Fruit fly (Drosophila melanogaster): ENCODE results near the gene CG3036.
A peak's percentile ranks its signal among the peaks of the same experiment; 100 is the strongest.

Gene CG3036

dm6 chr2L:4883023-4883392 is 8.9 kb upstream of the CG3036 start, which contains the start of the genes Cf2 and CG3008:
TSS of gene Cf2 (minus strand) at chr2L:4883107.
TSS of gene CG3008 (plus strand) at chr2L:4883298.
- TF ChIP-seq tj (GFP tag; optimal IDR thresholded peaks at IDR 0.05) (peak; percentile 15), CG33017 (tag; optimal IDR thresholded peaks at IDR 0.05) (no peak), CG1620 (GFP tag; optimal IDR thresholded peaks at IDR 0.05) (no peak), CG11617 (GFP tag; optimal IDR thresholded peaks at IDR 0.05) (no peak), Mnt (GFP tag; optimal IDR thresholded peaks at IDR 0.05) (peak; percentile 7), Hr96 (GFP tag; optimal IDR thresholded peaks at IDR 0.05) (no peak)

- TF ChIP-seq pad (GFP tag; optimal IDR thresholded peaks at IDR 0.05): no peak
- no peak for TF ChIP-seq toe (GFP tag; optimal IDR thresholded peaks at IDR 0.05)
- no peak for TF ChIP-seq Hr96 (GFP tag; optimal IDR thresholded peaks at IDR 0.05)
- no peak for TF ChIP-seq tj (GFP tag; optimal IDR thresholded peaks at IDR 0.05)
- no peak for TF ChIP-seq bab1 (GFP tag; optimal IDR thresholded peaks at IDR 0.05)
- TF ChIP-seq Clk (GFP tag; optimal IDR thresholded peaks at IDR 0.05): no peak
- no peak for TF ChIP-seq CG7101 (tag; optimal IDR thresholded peaks at IDR 0.05)
- no peak for TF ChIP-seq CG14711 (tag; optimal IDR thresholded peaks at IDR 0.05)
- TF ChIP-seq ovo (GFP tag; optimal IDR thresholded peaks at IDR 0.05): no peak
- TF ChIP-seq CG1620 (GFP tag; optimal IDR thresholded peaks at IDR 0.05): no peak
- TF ChIP-seq kay (GFP tag; ENCODE audit: borderline replicate concordance): no peak
- TF ChIP-seq CG11617 (GFP tag; optimal IDR thresholded peaks at IDR 0.05): no peak
- TF ChIP-seq CG12768 (GFP tag; optimal IDR thresholded peaks at IDR 0.05): no peak
- no peak for TF ChIP-seq CG33017 (tag; optimal IDR thresholded peaks at IDR 0.05)
- no peak for TF ChIP-seq cnc (optimal IDR thresholded peaks at IDR 0.05)
- TF ChIP-seq CG7045 (GFP tag; optimal IDR thresholded peaks at IDR 0.05): no peak
- TF ChIP-seq CG5204 (GFP tag; optimal IDR thresholded peaks at IDR 0.05): no peak
- TF ChIP-seq Crg-1 (GFP tag; optimal IDR thresholded peaks at IDR 0.05): no peak
Observed at dm6 chr2L:4886132-4886531, 5.8 kb upstream of the CG3036 start.

- TF ChIP-seq cnc (optimal IDR thresholded peaks at IDR 0.05) (no peak), Crg-1 (GFP tag; optimal IDR thresholded peaks at IDR 0.05) (no peak), CG14711 (tag; optimal IDR thresholded peaks at IDR 0.05) (no peak), CG7045 (GFP tag; optimal IDR thresholded peaks at IDR 0.05) (no peak), Hr96 (GFP tag; optimal IDR thresholded peaks at IDR 0.05) (no peak), CG12768 (GFP tag; optimal IDR thresholded peaks at IDR 0.05) (no peak), Clk (GFP tag; optimal IDR thresholded peaks at IDR 0.05) (no peak), Mnt (GFP tag; optimal IDR thresholded peaks at IDR 0.05) (no peak), ovo (GFP tag; optimal IDR thresholded peaks at IDR 0.05) (no peak)
Observed at dm6 chr2L:4886645-4887044, 5.3 kb upstream of the CG3036 start.

dm6 chr2L:4887382-4888219 is 4.3 kb upstream of the CG3036 start:
- peak; percentile 48 for TF ChIP-seq CG14711 (tag; optimal IDR thresholded peaks at IDR 0.05)
- TF ChIP-seq CG7045 (GFP tag; optimal IDR thresholded peaks at IDR 0.05): peak; percentile 6
- peak; percentile 42 for TF ChIP-seq CG33017 (tag; optimal IDR thresholded peaks at IDR 0.05)
- no peak for TF ChIP-seq kay (GFP tag; ENCODE audit: borderline replicate concordance)
- peak; percentile 5 for TF ChIP-seq CG12768 (GFP tag; optimal IDR thresholded peaks at IDR 0.05)
- no peak for TF ChIP-seq CG1620 (GFP tag; optimal IDR thresholded peaks at IDR 0.05)
- no peak for TF ChIP-seq Crg-1 (GFP tag; optimal IDR thresholded peaks at IDR 0.05)
- peak; percentile 4 for TF ChIP-seq bab1 (GFP tag; optimal IDR thresholded peaks at IDR 0.05)
- peak; percentile 19 for TF ChIP-seq CG7101 (tag; optimal IDR thresholded peaks at IDR 0.05)
- TF ChIP-seq cnc (optimal IDR thresholded peaks at IDR 0.05): no peak

- no peak for TF ChIP-seq CG7101 (tag; optimal IDR thresholded peaks at IDR 0.05)
- no peak for TF ChIP-seq CG7045 (GFP tag; optimal IDR thresholded peaks at IDR 0.05)
- no peak for TF ChIP-seq CG5204 (GFP tag; optimal IDR thresholded peaks at IDR 0.05)
- no peak for TF ChIP-seq Clk (GFP tag; optimal IDR thresholded peaks at IDR 0.05)
- TF ChIP-seq CG33017 (tag; optimal IDR thresholded peaks at IDR 0.05): no peak
- TF ChIP-seq tj (GFP tag; optimal IDR thresholded peaks at IDR 0.05): no peak
- TF ChIP-seq toe (GFP tag; optimal IDR thresholded peaks at IDR 0.05): no peak
- no peak for TF ChIP-seq CG14711 (tag; optimal IDR thresholded peaks at IDR 0.05)
- no peak for TF ChIP-seq Hr96 (GFP tag; optimal IDR thresholded peaks at IDR 0.05)
- TF ChIP-seq pad (GFP tag; optimal IDR thresholded peaks at IDR 0.05): no peak
- no peak for TF ChIP-seq ovo (GFP tag; optimal IDR thresholded peaks at IDR 0.05)
- TF ChIP-seq bab1 (GFP tag; optimal IDR thresholded peaks at IDR 0.05): no peak
- no peak for TF ChIP-seq CG11617 (GFP tag; optimal IDR thresholded peaks at IDR 0.05)
- TF ChIP-seq Crg-1 (GFP tag; optimal IDR thresholded peaks at IDR 0.05): no peak
- no peak for TF ChIP-seq kay (GFP tag; ENCODE audit: borderline replicate concordance)
- TF ChIP-seq CG12768 (GFP tag; optimal IDR thresholded peaks at IDR 0.05): no peak
Observed at dm6 chr2L:4888541-4888940, 3.4 kb upstream of the CG3036 start.

dm6 chr2L:4889451-4890045 is 2.4 kb upstream of the CG3036 start, which contains the start of gene CG15625:
TSS of gene CG15625 (plus strand) at chr2L:4889995.
- TF ChIP-seq bab1 (GFP tag; optimal IDR thresholded peaks at IDR 0.05) (no peak), tj (GFP tag; optimal IDR thresholded peaks at IDR 0.05) (peak; percentile 28)

dm6 chr2L:4893612-4894011 is 1.7 kb downstream of the CG3036 start:
- TF ChIP-seq CG12768 (GFP tag; optimal IDR thresholded peaks at IDR 0.05) (no peak), CG7045 (GFP tag; optimal IDR thresholded peaks at IDR 0.05) (no peak), toe (GFP tag; optimal IDR thresholded peaks at IDR 0.05) (no peak), kay (GFP tag; ENCODE audit: borderline replicate concordance) (no peak), CG1620 (GFP tag; optimal IDR thresholded peaks at IDR 0.05) (no peak), tj (GFP tag; optimal IDR thresholded peaks at IDR 0.05) (no peak), cic (GFP tag; optimal IDR thresholded peaks at IDR 0.05) (no peak), cnc (optimal IDR thresholded peaks at IDR 0.05) (no peak), CG11617 (GFP tag; optimal IDR thresholded peaks at IDR 0.05) (no peak)

All from whole organism, adult.